Fruit fly (Drosophila melanogaster): Measurements from ENCODE around the gene rho-4.

Gene rho-4

DNA sequence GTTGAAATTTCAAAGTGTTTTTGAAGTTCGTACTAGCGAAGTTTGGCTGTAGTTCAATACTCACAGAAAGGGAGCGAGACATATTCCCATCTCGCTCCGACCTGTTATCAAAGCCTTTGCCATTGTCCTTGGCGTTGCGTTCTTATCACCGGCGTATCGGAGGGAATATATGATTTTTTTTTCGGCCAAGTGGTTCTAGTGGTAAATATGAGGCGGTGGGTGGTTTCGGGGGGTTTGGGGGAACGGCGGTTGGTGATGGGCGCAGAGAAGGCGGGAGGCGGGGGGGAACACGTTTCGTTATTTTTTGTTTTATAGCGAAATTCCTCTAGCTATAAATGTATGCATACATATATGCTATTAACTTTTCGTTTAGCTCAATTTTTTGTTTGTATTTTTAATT, 20.9 kb downstream of the rho-4 start:
- TF ChIP-seq usp (GFP tag; optimal IDR thresholded peaks at IDR 0.05) (no peak), pan (optimal IDR thresholded peaks at IDR 0.05) (no peak), EcR (GFP tag; optimal IDR thresholded peaks at IDR 0.05) (no peak), Dll (optimal IDR thresholded peaks at IDR 0.05) (no peak), CG8478 (optimal IDR thresholded peaks at IDR 0.05) (no peak), psq (optimal IDR thresholded peaks at IDR 0.05) (no peak)

dm6 chrX:11621315-11621865, 21.8 kb downstream of the rho-4 start:
- TF ChIP-seq usp (GFP tag; optimal IDR thresholded peaks at IDR 0.05) (no peak), pan (optimal IDR thresholded peaks at IDR 0.05) (no peak), CG8478 (optimal IDR thresholded peaks at IDR 0.05) (no peak), Dll (optimal IDR thresholded peaks at IDR 0.05) (no peak), EcR (GFP tag; optimal IDR thresholded peaks at IDR 0.05) (no peak), psq (optimal IDR thresholded peaks at IDR 0.05) (no peak)

DNA sequence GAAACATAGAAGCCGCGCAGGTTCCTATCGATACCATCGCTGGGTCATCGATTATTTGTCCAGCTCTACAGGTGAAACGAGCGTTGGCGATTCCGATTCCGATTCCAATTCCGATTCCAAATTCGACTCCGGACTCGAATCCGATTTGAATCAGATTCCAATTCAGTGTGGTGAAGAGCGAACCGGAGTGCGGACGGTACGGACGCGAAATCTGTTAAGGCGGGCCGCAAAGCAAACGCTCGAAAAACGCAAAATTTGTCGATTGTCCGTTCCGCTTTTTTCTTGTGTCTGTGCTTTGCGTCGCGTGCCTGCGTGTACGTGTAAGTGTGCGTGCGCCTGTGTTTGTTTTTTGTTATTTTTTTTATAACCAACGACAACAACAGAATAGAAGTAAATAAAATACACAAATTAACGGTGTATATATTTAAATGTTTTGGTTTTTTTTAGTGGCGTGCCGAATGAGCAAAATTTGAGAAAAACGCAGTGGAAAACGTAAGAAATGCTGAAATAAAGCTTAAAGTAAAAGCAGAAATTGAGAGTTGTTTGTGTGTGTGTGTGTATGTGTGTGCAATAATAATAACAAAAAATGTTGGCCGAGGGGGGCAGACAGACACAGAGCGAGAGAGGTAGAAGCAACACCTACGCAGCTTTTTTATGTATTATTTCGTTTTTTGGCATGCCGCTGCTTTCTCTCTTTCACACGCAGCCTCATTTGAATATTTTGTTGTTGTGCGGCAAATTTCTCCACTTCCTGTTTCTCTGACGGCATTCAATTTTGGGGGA, 22.4 kb downstream of the rho-4 start, which contains the start of gene Ptp10D:
Ptp10D (plus strand) TSS at position 150 of the 783 bp plus-strand sequence.
- TF ChIP-seq usp (GFP tag; optimal IDR thresholded peaks at IDR 0.05) (no peak), psq (optimal IDR thresholded peaks at IDR 0.05) (no peak), EcR (GFP tag; optimal IDR thresholded peaks at IDR 0.05) (no peak), CG8478 (optimal IDR thresholded peaks at IDR 0.05) (no peak), Dll (optimal IDR thresholded peaks at IDR 0.05) (no peak)

dm6 chrX:11622649-11623425, 23.2 kb downstream of the rho-4 start:
- TF ChIP-seq EcR (GFP tag; optimal IDR thresholded peaks at IDR 0.05) (no peak), psq (optimal IDR thresholded peaks at IDR 0.05) (no peak), pan (optimal IDR thresholded peaks at IDR 0.05) (no peak), usp (GFP tag; optimal IDR thresholded peaks at IDR 0.05) (no peak), CG8478 (optimal IDR thresholded peaks at IDR 0.05) (no peak), Dll (optimal IDR thresholded peaks at IDR 0.05) (no peak)

DNA sequence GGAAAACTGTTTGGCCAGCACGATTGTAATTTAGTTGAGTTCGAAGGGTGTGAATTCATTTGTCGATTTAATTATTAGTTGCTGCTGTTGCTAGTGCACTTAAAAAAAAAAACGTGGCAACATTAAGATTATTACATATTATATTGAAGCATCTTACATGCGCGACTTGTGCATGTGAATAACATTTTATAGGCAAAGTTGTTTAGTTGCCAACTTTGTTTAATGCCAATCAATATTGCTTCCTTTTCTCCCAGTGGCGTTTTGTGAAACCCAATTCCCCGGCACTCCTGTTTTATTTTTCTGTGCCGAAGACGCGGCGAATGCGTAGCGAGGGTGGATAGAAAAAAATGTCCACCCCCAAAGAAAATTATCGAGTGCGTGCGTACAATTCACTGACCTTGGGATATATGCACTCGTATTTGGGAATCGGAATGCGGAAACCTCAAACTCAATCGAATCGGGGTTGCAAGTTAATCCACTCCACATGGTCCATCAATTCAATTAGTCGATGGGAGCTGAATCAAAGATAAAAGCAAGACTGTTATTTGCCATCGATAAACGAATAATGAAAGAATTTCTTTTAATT, 29.4 kb downstream of the rho-4 start:
- TF ChIP-seq pan (optimal IDR thresholded peaks at IDR 0.05) (no peak), psq (optimal IDR thresholded peaks at IDR 0.05) (no peak), usp (GFP tag; optimal IDR thresholded peaks at IDR 0.05) (no peak), EcR (GFP tag; optimal IDR thresholded peaks at IDR 0.05) (no peak), CG8478 (optimal IDR thresholded peaks at IDR 0.05) (no peak), Dll (optimal IDR thresholded peaks at IDR 0.05) (no peak)

- TF ChIP-seq EcR (GFP tag; optimal IDR thresholded peaks at IDR 0.05) (no peak), CG8478 (optimal IDR thresholded peaks at IDR 0.05) (no peak), psq (optimal IDR thresholded peaks at IDR 0.05) (no peak), Dll (optimal IDR thresholded peaks at IDR 0.05) (no peak), usp (GFP tag; optimal IDR thresholded peaks at IDR 0.05) (no peak), pan (optimal IDR thresholded peaks at IDR 0.05) (no peak)
Measured at dm6 chrX:11631704-11632103, 32.1 kb downstream of the rho-4 start.

DNA sequence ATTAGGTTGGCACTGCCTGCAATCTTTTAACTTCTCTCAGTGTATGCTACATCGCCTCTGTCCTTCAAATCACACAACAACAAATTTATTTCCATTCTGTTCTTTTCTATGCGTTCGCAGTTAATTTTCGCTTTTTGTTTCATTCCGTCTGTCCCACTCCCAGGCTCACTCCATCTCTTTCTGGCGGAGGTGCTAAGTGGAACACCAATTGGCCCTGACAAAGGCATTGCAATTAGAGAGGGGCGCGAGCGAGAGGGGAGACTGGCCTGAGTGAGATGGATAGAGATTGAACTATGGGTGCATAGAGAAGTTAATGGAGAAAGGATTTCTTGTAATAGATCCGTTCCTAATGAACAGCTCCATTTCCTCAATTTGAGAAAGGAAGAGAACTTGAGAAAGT, 40.8 kb downstream of the rho-4 start:
- TF ChIP-seq pan (optimal IDR thresholded peaks at IDR 0.05) = no peak
- no peak for TF ChIP-seq CG8478 (optimal IDR thresholded peaks at IDR 0.05)
- no peak for TF ChIP-seq psq (optimal IDR thresholded peaks at IDR 0.05)
- TF ChIP-seq Dll (optimal IDR thresholded peaks at IDR 0.05) = no peak

- no peak for TF ChIP-seq psq (optimal IDR thresholded peaks at IDR 0.05)
- TF ChIP-seq EcR (GFP tag; optimal IDR thresholded peaks at IDR 0.05) = no peak
- TF ChIP-seq CG8478 (optimal IDR thresholded peaks at IDR 0.05) = no peak
- no peak for TF ChIP-seq pan (optimal IDR thresholded peaks at IDR 0.05)
- TF ChIP-seq Dll (optimal IDR thresholded peaks at IDR 0.05) = no peak
- TF ChIP-seq usp (GFP tag; optimal IDR thresholded peaks at IDR 0.05) = no peak
Measured at dm6 chrX:11643227-11643626, 43.6 kb downstream of the rho-4 start.

DNA sequence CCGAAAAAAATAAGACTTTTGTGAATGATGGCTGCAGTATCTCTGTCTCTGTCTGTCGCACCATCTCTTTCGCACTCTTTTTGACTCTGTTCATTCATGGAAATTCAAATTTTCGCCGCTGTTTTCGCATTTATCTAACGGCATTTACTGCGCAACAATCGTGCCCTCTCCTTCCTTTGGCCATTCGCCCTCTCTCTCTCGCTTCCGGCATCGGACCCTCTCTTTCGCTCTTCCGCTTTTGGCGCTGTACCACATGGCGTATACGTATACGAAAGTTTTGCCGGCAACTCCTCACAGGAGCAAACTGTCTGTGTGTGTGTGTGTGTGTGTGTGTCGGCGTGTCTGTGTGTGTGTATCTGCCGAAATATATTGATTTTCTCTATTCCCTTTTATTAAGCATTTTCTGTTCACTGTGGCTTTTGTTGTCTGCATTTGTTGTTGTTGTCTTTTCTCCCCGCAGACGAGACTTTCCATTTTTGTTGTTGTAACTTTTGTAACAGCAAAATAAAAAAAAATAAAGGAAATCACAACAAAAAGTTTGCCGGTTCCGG, 45.0 kb downstream of the rho-4 start:
- no peak for TF ChIP-seq CG8478 (optimal IDR thresholded peaks at IDR 0.05)
- TF ChIP-seq Dll (optimal IDR thresholded peaks at IDR 0.05) = no peak
- no peak for TF ChIP-seq psq (optimal IDR thresholded peaks at IDR 0.05)
- no peak for TF ChIP-seq EcR (GFP tag; optimal IDR thresholded peaks at IDR 0.05)
- no peak for TF ChIP-seq pan (optimal IDR thresholded peaks at IDR 0.05)
- TF ChIP-seq usp (GFP tag; optimal IDR thresholded peaks at IDR 0.05) = no peak

- TF ChIP-seq usp (GFP tag; optimal IDR thresholded peaks at IDR 0.05) = no peak
- TF ChIP-seq CG8478 (optimal IDR thresholded peaks at IDR 0.05) = no peak
Measured at dm6 chrX:11651420-11651819, 51.8 kb downstream of the rho-4 start.

- TF ChIP-seq psq (optimal IDR thresholded peaks at IDR 0.05) = no peak
- no peak for TF ChIP-seq pan (optimal IDR thresholded peaks at IDR 0.05)
- no peak for TF ChIP-seq CG8478 (optimal IDR thresholded peaks at IDR 0.05)
- no peak for TF ChIP-seq EcR (GFP tag; optimal IDR thresholded peaks at IDR 0.05)
- no peak for TF ChIP-seq usp (GFP tag; optimal IDR thresholded peaks at IDR 0.05)
- no peak for TF ChIP-seq Dll (optimal IDR thresholded peaks at IDR 0.05)
Measured at dm6 chrX:11652991-11653390, 53.4 kb downstream of the rho-4 start.

Measured in whole organism.